Worm (Caenorhabditis elegans) whole organism, L2 larva: Measurements from ENCODE around the gene nhr-121.

Experiments used
- C34F6.9 ChIP-seq: fragments of 150-350 bp; optimal IDR thresholded peaks from 2 replicates; lab custom pipeline; 2014; ENCODE audit warnings: missing biosample characterization, missing genetic modification characterization
- F13H6.1 ChIP-seq: sonication (generic microtip); optimal IDR thresholded peaks from 2 replicates; lab custom pipeline; 2016; ENCODE audit warnings: missing genetic modification characterization, missing compliant biosample characterization
- R02D3.7 ChIP-seq: fragments of 150-350 bp; optimal IDR thresholded peaks from 2 replicates; lab custom pipeline; 2014; ENCODE audit warnings: missing biosample characterization, missing genetic modification characterization
- Y55F3AM.14 ChIP-seq: fragments of 200-800 bp; sonication (Bioruptor generic); optimal IDR thresholded peaks from 2 replicates; lab custom pipeline; 2018; ENCODE audit warnings: mild to moderate bottlenecking, missing genetic modification characterization, missing compliant biosample characterization
- alr-1 ChIP-seq: fragments of 150-350 bp; optimal IDR thresholded peaks from 2 replicates; lab custom pipeline; 2014; ENCODE audit warnings: missing biosample characterization, missing genetic modification characterization
- aly-2 ChIP-seq: fragments of 150-350 bp; optimal IDR thresholded peaks from 2 replicates; lab custom pipeline; 2014; ENCODE audit warnings: missing biosample characterization, missing genetic modification characterization
- ama-1 ChIP-seq: fragments of 150-350 bp; optimal IDR thresholded peaks from 2 replicates; lab custom pipeline; 2018; ENCODE audit warnings: inconsistent platforms
- blmp-1 ChIP-seq: sonication (generic microtip); optimal IDR thresholded peaks from 2 replicates; lab custom pipeline; 2017; ENCODE audit warnings: missing genetic modification characterization, mild to moderate bottlenecking, missing compliant biosample characterization, antibody characterized with exemption, moderate library complexity; ENCODE audit not compliant: insufficient read depth
- ceh-16 ChIP-seq: fragments of 150-350 bp; optimal IDR thresholded peaks from 2 replicates; lab custom pipeline; 2014; ENCODE audit warnings: missing biosample characterization, missing genetic modification characterization
- ceh-82 ChIP-seq: fragments of 150-350 bp; optimal IDR thresholded peaks from 2 replicates; lab custom pipeline; 2014; ENCODE audit warnings: missing biosample characterization, missing genetic modification characterization
- crh-2 ChIP-seq: sonication (generic microtip); optimal IDR thresholded peaks from 2 replicates; lab custom pipeline; 2017; ENCODE audit warnings: missing biosample characterization, missing genetic modification characterization
- dmd-4 ChIP-seq: sonication (generic microtip); optimal IDR thresholded peaks from 2 replicates; lab custom pipeline; 2017; ENCODE audit warnings: missing biosample characterization, missing genetic modification characterization
- egl-27 ChIP-seq: sonication (generic microtip); optimal IDR thresholded peaks from 3 replicates; lab custom pipeline; 2017; ENCODE audit warnings: missing biosample characterization, missing genetic modification reagents, missing genetic modification characterization
- elt-1 ChIP-seq: fragments of 150-350 bp; optimal IDR thresholded peaks from 2 replicates; lab custom pipeline; 2014; ENCODE audit warnings: missing biosample characterization, missing genetic modification characterization
- elt-3 ChIP-seq: sonication (generic microtip); optimal IDR thresholded peaks from 2 replicates; lab custom pipeline; 2017; ENCODE audit warnings: missing biosample characterization, missing genetic modification characterization
- fos-1 ChIP-seq: fragments of 150-350 bp; optimal IDR thresholded peaks from 2 replicates; lab custom pipeline; 2014; ENCODE audit warnings: missing biosample characterization, missing genetic modification characterization
- gmeb-1 ChIP-seq: fragments of 150-350 bp; optimal IDR thresholded peaks from 2 replicates; lab custom pipeline; 2014; ENCODE audit warnings: missing biosample characterization, missing genetic modification characterization
- lin-11 ChIP-seq: fragments of 150-350 bp; sonication (generic microtip); optimal IDR thresholded peaks from 2 replicates; lab custom pipeline; 2014; ENCODE audit warnings: missing biosample characterization, missing genetic modification characterization, inconsistent platforms, mixed read lengths
- lin-13 ChIP-seq: fragments of 150-350 bp; optimal IDR thresholded peaks from 2 replicates; lab custom pipeline; 2014; ENCODE audit warnings: missing biosample characterization, missing genetic modification reagents, missing genetic modification characterization
- lin-39 ChIP-seq: fragments of 150-350 bp; optimal IDR thresholded peaks from 2 replicates; lab custom pipeline; 2014; ENCODE audit warnings: missing biosample characterization, missing genetic modification reagents, missing genetic modification characterization
- lsy-2 ChIP-seq, 2 experiments: fragments of 150-350 bp in 1 of 2; sonication (generic microtip) in 1 of 2; optimal IDR thresholded peaks; 2 replicates each; lab custom pipeline; 2014 to 2017; ENCODE audit warnings: missing biosample characterization in 2 of 2, missing genetic modification characterization in 2 of 2
- mab-5 ChIP-seq: fragments of 150-350 bp; optimal IDR thresholded peaks from 2 replicates; lab custom pipeline; 2014; ENCODE audit warnings: missing biosample characterization, missing genetic modification characterization
- mbf-1 ChIP-seq: sonication (generic microtip); optimal IDR thresholded peaks from 2 replicates; lab custom pipeline; 2017; ENCODE audit warnings: missing biosample characterization, missing genetic modification characterization
- mdl-1 ChIP-seq, 2 experiments: fragments of 150-350 bp in 1 of 2; sonication (generic microtip) in 1 of 2; optimal IDR thresholded peaks; 2 replicates each; lab custom pipeline; 2017; ENCODE audit warnings: missing biosample characterization in 2 of 2, missing genetic modification characterization in 2 of 2
- nhr-10 ChIP-seq: sonication (generic microtip); optimal IDR thresholded peaks from 2 replicates; lab custom pipeline; 2017; ENCODE audit warnings: missing biosample characterization, missing genetic modification characterization
- nhr-11 ChIP-seq: fragments of 150-350 bp; optimal IDR thresholded peaks from 2 replicates; lab custom pipeline; 2014; ENCODE audit warnings: missing biosample characterization, missing genetic modification characterization
- nhr-12 ChIP-seq: fragments of 150-350 bp; optimal IDR thresholded peaks from 2 replicates; lab custom pipeline; 2014; ENCODE audit warnings: missing biosample characterization, missing genetic modification characterization
- nhr-129 ChIP-seq: fragments of 150-350 bp; optimal IDR thresholded peaks from 2 replicates; lab custom pipeline; 2014; ENCODE audit warnings: missing biosample characterization, missing genetic modification characterization
- nhr-21 ChIP-seq: fragments of 150-350 bp; optimal IDR thresholded peaks from 2 replicates; lab custom pipeline; 2014; ENCODE audit warnings: missing biosample characterization, missing genetic modification characterization
- nhr-237 ChIP-seq: fragments of 150-350 bp; optimal IDR thresholded peaks from 2 replicates; lab custom pipeline; 2014; ENCODE audit warnings: missing biosample characterization, missing genetic modification characterization
- nhr-25 ChIP-seq: fragments of 150-350 bp; sonication (generic microtip); optimal IDR thresholded peaks from 3 replicates; lab custom pipeline; 2014; ENCODE audit warnings: missing biosample characterization, missing genetic modification characterization
- nhr-6 ChIP-seq: fragments of 150-350 bp; optimal IDR thresholded peaks from 2 replicates; lab custom pipeline; 2014; ENCODE audit warnings: missing biosample characterization, missing genetic modification characterization
- nhr-77 ChIP-seq: fragments of 150-350 bp; optimal IDR thresholded peaks from 2 replicates; lab custom pipeline; 2014; ENCODE audit warnings: missing biosample characterization, missing genetic modification characterization
- peb-1 ChIP-seq: fragments of 150-350 bp; optimal IDR thresholded peaks from 2 replicates; lab custom pipeline; 2014; ENCODE audit warnings: missing biosample characterization, missing genetic modification characterization
- sem-4 ChIP-seq: fragments of 150-350 bp; optimal IDR thresholded peaks from 2 replicates; lab custom pipeline; 2014; ENCODE audit warnings: missing biosample characterization, missing genetic modification reagents, missing genetic modification characterization
- skn-1 ChIP-seq: sonication (generic microtip); optimal IDR thresholded peaks from 2 replicates; lab custom pipeline; 2017; ENCODE audit warnings: missing biosample characterization, missing genetic modification characterization
- sma-3 ChIP-seq: sonication (generic microtip); optimal IDR thresholded peaks from 2 replicates; lab custom pipeline; 2016; ENCODE audit warnings: missing genetic modification reagents, missing genetic modification characterization, missing compliant biosample characterization
- sma-9 ChIP-seq, 2 experiments: fragments of 150-350 bp in 1 of 2; sonication (generic microtip) in 1 of 2; optimal IDR thresholded peaks; 2 replicates each; lab custom pipeline; 2014 to 2016; ENCODE audit warnings: missing genetic modification characterization in 2 of 2, mild to moderate bottlenecking in 1 of 2, missing biosample characterization in 1 of 2, missing compliant biosample characterization in 1 of 2, missing genetic modification reagents in 1 of 2, moderate library complexity in 1 of 2
- snpc-4 ChIP-seq: fragments of 150-350 bp; optimal IDR thresholded peaks from 2 replicates; lab custom pipeline; 2014; ENCODE audit warnings: missing biosample characterization, missing genetic modification characterization
- unc-39 ChIP-seq: fragments of 150-350 bp; optimal IDR thresholded peaks from 2 replicates; lab custom pipeline; 2014; ENCODE audit warnings: missing biosample characterization, missing genetic modification characterization
- unc-55 ChIP-seq: fragments of 150-350 bp; sonication (generic microtip); optimal IDR thresholded peaks from 3 replicates; lab custom pipeline; 2014; ENCODE audit warnings: missing biosample characterization, missing genetic modification reagents, missing genetic modification characterization
- unc-62 ChIP-seq: fragments of 150-350 bp; optimal IDR thresholded peaks from 2 replicates; lab custom pipeline; 2014; ENCODE audit warnings: missing biosample characterization, missing genetic modification reagents, missing genetic modification characterization
- zag-1 ChIP-seq: fragments of 150-350 bp; optimal IDR thresholded peaks from 2 replicates; lab custom pipeline; 2014; ENCODE audit warnings: missing biosample characterization, missing genetic modification characterization
- ztf-1 ChIP-seq: fragments of 200-800 bp; sonication (Bioruptor generic); conservative IDR thresholded peaks from 2 replicates; pipeline ENCODE4 v1.3.6; 2022; ENCODE audit warnings: missing genetic modification characterization, missing compliant biosample characterization
- ztf-11 ChIP-seq: sonication (generic microtip); optimal IDR thresholded peaks from 2 replicates; lab custom pipeline; 2017; ENCODE audit warnings: missing biosample characterization, missing genetic modification characterization
- ztf-4 ChIP-seq: fragments of 150-350 bp; optimal IDR thresholded peaks from 2 replicates; lab custom pipeline; 2014; ENCODE audit warnings: missing biosample characterization, missing genetic modification characterization

nhr-121 gene

DNA sequence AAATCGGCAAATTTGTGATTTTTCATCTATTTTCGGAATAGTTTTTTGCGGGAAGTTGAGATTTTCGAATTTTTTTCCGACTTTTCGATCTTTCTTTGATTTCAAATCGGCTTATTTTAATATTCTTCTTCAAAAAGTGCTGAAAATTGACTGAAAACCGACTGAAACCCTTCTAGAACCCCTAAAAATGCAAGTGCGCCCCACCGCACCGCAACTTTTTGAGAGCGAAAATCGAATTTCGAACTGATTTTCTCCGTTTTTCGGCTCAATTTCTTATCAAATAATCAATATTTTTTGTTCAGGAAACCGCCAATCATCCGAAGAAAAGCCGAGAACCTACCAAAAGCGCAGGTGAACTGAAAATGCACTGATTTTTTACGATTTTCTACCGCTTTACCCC is 22.7 kb upstream of the nhr-121 start:
- TF ChIP-seq nhr-129 (tag; lab: Kevin White, UChicago), result no peak

DNA sequence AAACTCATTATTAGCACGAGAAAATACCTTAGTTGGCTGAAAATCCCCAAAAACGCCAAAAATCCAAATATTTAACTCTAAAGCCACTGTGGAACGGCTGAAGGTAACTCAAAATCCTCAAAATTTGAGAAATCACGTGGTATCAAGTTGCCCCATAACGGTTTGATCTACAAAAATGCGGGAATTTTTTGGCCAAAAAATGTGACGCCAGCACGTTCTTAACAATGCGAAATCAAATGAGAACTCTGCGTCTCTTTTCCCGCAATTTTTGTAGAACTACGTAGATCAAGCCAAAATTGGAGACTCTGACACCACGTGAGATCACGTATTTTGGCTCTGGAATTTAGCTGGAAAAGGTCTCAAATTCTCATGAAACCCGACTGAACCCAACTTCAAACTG is 20.2 kb upstream of the nhr-121 start:
- TF ChIP-seq alr-1 (tag; lab: Kevin White, UChicago), result no peak
- no peak for TF ChIP-seq nhr-237 (tag; lab: Kevin White, UChicago)
- TF ChIP-seq aly-2 (tag; lab: Kevin White, UChicago), result no peak
- no peak for TF ChIP-seq ceh-82
- no peak for TF ChIP-seq R02D3.7 (tag; lab: Kevin White, UChicago)
- TF ChIP-seq sem-4 (tag; lab: Kevin White, UChicago), result no peak
- TF ChIP-seq dmd-4 (tag; lab: Kevin White, UChicago), result no peak
- no peak for TF ChIP-seq nhr-25
- TF ChIP-seq sma-9 (GFP tag; optimal IDR thresholded peaks at IDR 0.05; lab: Kevin White, UChicago), result no peak
- no peak for TF ChIP-seq sma-9 (tag; optimal IDR thresholded peaks at IDR 0.05; lab: Kevin White, UChicago)
- TF ChIP-seq fos-1 (tag; lab: Kevin White, UChicago), result no peak
- no peak for TF ChIP-seq Y55F3AM.14 (GFP tag; lab: Kevin White, UChicago)
- TF ChIP-seq ztf-4 (tag; lab: Kevin White, UChicago), result no peak
- no peak for TF ChIP-seq mbf-1

DNA sequence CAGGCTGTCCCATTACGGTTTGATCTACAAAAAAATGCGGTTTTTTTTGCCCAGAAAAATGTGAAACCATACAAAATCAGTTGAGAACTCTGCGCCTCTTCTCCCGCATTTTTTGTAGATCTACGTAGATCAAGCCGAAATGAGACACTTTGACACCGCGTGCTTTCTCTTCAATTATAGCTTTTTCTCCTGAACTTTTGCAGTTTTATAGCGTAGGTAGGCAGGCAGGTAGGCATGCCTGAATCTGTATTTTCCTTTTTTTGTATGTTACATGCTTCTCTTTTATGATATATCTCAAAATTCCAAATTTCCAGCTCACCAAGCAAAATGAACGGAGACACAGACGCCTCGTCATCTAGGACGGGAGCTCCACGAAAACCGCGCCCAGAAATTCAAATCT is 18.9 kb upstream of the nhr-121 start, which contains the start of gene smg-6:
smg-6 (plus strand) TSS at position 301 of the 400 bp plus-strand sequence.
- TF ChIP-seq snpc-4 (tag; lab: Kevin White, UChicago) (no peak), nhr-12 (tag; lab: Kevin White, UChicago) (no peak), peb-1 (tag; lab: Kevin White, UChicago) (no peak)

DNA sequence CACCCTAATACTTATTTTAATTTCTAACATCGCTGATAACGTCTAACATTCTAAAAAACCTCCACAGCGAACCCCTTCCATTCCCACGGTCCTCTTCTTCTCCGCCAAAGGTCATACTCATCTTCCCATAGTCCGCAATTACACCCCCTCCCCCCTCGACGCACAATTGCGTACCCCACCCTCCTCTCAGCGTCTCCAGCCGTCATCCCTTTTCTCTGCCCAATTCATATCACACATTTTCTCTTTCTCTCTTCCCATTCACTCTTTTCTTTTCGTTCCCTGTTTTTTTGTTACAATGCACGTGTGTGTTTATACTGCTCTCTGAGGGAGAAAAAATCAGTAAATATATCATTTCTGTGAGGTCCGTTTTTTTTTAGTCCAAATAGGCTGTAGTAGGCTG is 17.2 kb upstream of the nhr-121 start:
- TF ChIP-seq dmd-4 (tag; lab: Kevin White, UChicago), result no peak
- TF ChIP-seq mbf-1, result no peak
- no peak for TF ChIP-seq ama-1 (lab: Kevin White, UChicago)
- TF ChIP-seq peb-1 (tag; lab: Kevin White, UChicago), result no peak
- no peak for TF ChIP-seq sem-4 (tag; lab: Kevin White, UChicago)
- TF ChIP-seq unc-62 (GFP tag; lab: Kevin White, UChicago), result no peak
- no peak for TF ChIP-seq nhr-12 (tag; lab: Kevin White, UChicago)
- TF ChIP-seq zag-1, result no peak
- TF ChIP-seq ceh-16 (tag; lab: Kevin White, UChicago), result no peak
- no peak for TF ChIP-seq F13H6.1 (tag; lab: Kevin White, UChicago)
- TF ChIP-seq lin-11 (tag; lab: Kevin White, UChicago), result peak; percentile 46
- TF ChIP-seq gmeb-1 (tag; lab: Kevin White, UChicago), result peak; percentile 45
- TF ChIP-seq mdl-1 (tag; optimal IDR thresholded peaks at IDR 0.05; lab: Kevin White, UChicago), result peak in 1 of 2 experiments; percentile 41
- TF ChIP-seq elt-3 (tag; lab: Kevin White, UChicago), result no peak
- TF ChIP-seq aly-2 (tag; lab: Kevin White, UChicago), result no peak
- no peak for TF ChIP-seq ztf-11 (tag; lab: Kevin White, UChicago)
- TF ChIP-seq nhr-11 (tag; lab: Kevin White, UChicago), result no peak
- no peak for TF ChIP-seq egl-27
- no peak for TF ChIP-seq nhr-25
- no peak for TF ChIP-seq nhr-77 (tag; lab: Kevin White, UChicago)
- peak in 1 of 2 experiments; percentile 67 for TF ChIP-seq lsy-2 (tag; optimal IDR thresholded peaks at IDR 0.05; lab: Kevin White, UChicago)
- TF ChIP-seq ceh-82, result no peak
- TF ChIP-seq lin-13 (GFP tag; lab: Kevin White, UChicago), result peak; percentile 70
- TF ChIP-seq lin-39 (tag; lab: Kevin White, UChicago), result no peak
- TF ChIP-seq sma-3 (GFP tag; lab: Kevin White, UChicago), result no peak
- no peak for TF ChIP-seq unc-39
- peak; percentile 75 for TF ChIP-seq C34F6.9 (tag; lab: Kevin White, UChicago)
- TF ChIP-seq mab-5 (tag; lab: Kevin White, UChicago), result peak; percentile 2
- no peak for TF ChIP-seq ztf-1
- no peak for TF ChIP-seq snpc-4 (tag; lab: Kevin White, UChicago)
- peak; percentile 72 for TF ChIP-seq fos-1 (tag; lab: Kevin White, UChicago)
- TF ChIP-seq blmp-1 (tag; lab: Kevin White, UChicago), result peak; percentile 21
- TF ChIP-seq nhr-10, result no peak
- TF ChIP-seq elt-1 (tag; lab: Kevin White, UChicago), result no peak
- TF ChIP-seq nhr-129 (tag; lab: Kevin White, UChicago), result peak; percentile 81
- no peak for TF ChIP-seq nhr-6 (tag; lab: Kevin White, UChicago)
- TF ChIP-seq unc-55 (GFP tag; lab: Kevin White, UChicago), result peak; percentile 83
- TF ChIP-seq crh-2 (tag; lab: Kevin White, UChicago), result peak; percentile 29
- TF ChIP-seq skn-1 (tag; lab: Kevin White, UChicago), result no peak
- TF ChIP-seq sma-9 (GFP tag; optimal IDR thresholded peaks at IDR 0.05; lab: Kevin White, UChicago), result no peak
- TF ChIP-seq sma-9 (tag; optimal IDR thresholded peaks at IDR 0.05; lab: Kevin White, UChicago), result no peak
- no peak for TF ChIP-seq nhr-21
- TF ChIP-seq Y55F3AM.14 (GFP tag; lab: Kevin White, UChicago), result no peak
- TF ChIP-seq ztf-4 (tag; lab: Kevin White, UChicago), result peak; percentile 57
- no peak for TF ChIP-seq nhr-237 (tag; lab: Kevin White, UChicago)
